Worm (Caenorhabditis elegans): ENCODE measurements around the gene B0464.9.

The B0464.9 gene

DNA sequence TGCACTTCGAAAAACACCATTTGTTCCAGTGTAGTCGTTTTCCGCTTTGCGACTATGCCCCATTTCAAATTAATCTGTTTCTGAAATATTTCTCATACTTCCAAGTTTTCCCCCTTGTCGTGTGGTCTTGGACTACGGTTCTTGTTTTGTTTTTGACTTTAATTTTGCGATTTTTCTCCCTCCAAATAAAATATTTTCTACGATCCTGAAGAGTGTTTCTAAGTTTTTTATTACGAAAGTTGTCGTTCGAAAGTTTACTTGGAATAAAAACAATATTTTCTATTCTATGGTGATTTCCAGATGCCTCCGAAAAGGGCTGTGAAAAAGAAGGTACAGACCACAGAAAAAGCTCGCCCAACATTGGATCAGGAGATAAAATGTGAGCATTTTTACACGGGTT, 2.3 kb downstream of the B0464.9 start, which contains the start of gene tag-342:
TSS of gene tag-342 (plus strand) at position 301 of the 400 bp plus-strand sequence.
- TF ChIP-seq sma-9 (GFP tag; optimal IDR thresholded peaks at IDR 0.05) (no peak), sma-9 (tag; optimal IDR thresholded peaks at IDR 0.05) (no peak), egl-27 (tag; optimal IDR thresholded peaks at IDR 0.05) (no peak), mdl-1 (tag; optimal IDR thresholded peaks at IDR 0.05) (no peak), dmd-4 (tag; optimal IDR thresholded peaks at IDR 0.05) (no peak), alr-1 (tag; optimal IDR thresholded peaks at IDR 0.05) (no peak), ama-1 (optimal IDR thresholded peaks at IDR 0.05) (no peak), mbf-1 (tag; optimal IDR thresholded peaks at IDR 0.05) (no peak), zag-1 (tag; optimal IDR thresholded peaks at IDR 0.05) (no peak), lin-13 (GFP tag; optimal IDR thresholded peaks at IDR 0.05) (no peak), nhr-23 (tag; optimal IDR thresholded peaks at IDR 0.05) (no peak), elt-3 (tag; optimal IDR thresholded peaks at IDR 0.05) (no peak), R02D3.7 (tag; optimal IDR thresholded peaks at IDR 0.05) (no peak), ZK546.5 (tag; optimal IDR thresholded peaks at IDR 0.05) (no peak), fos-1 (tag; optimal IDR thresholded peaks at IDR 0.05) (no peak), nhr-6 (tag; optimal IDR thresholded peaks at IDR 0.05) (no peak), elt-1 (tag; optimal IDR thresholded peaks at IDR 0.05) (no peak), ceh-16 (tag; optimal IDR thresholded peaks at IDR 0.05) (no peak), crh-2 (tag; optimal IDR thresholded peaks at IDR 0.05) (no peak), Y55F3AM.14 (GFP tag; optimal IDR thresholded peaks at IDR 0.05) (no peak), nhr-25 (tag; optimal IDR thresholded peaks at IDR 0.05) (no peak)

DNA sequence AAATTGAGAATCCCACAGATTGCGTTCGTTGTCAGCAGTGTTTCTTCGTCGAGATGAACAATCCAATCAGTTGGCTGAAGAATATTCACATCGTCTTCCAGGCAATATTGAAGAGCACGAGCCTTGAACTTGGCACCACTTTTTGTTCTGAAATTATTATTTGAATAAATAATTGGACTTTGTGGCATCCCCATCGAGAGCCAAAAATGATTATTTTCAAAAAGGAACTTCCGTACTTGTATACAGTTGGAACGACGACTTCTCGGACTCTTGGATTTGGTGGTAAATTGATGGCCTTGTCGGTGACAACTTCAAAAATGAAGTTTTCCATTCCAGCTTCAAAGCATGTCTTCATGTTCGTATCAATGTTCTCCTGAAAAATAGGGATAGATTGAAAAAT, 6.4 kb downstream of the B0464.9 start:
- TF ChIP-seq fos-1 (tag; optimal IDR thresholded peaks at IDR 0.05) (no peak), aly-2 (tag; optimal IDR thresholded peaks at IDR 0.05) (no peak), mab-5 (tag; optimal IDR thresholded peaks at IDR 0.05) (no peak), nhr-129 (tag; optimal IDR thresholded peaks at IDR 0.05) (no peak), nhr-77 (tag; optimal IDR thresholded peaks at IDR 0.05) (no peak), Y55F3AM.14 (GFP tag; optimal IDR thresholded peaks at IDR 0.05) (no peak), gmeb-1 (tag; optimal IDR thresholded peaks at IDR 0.05) (no peak), nhr-10 (tag; optimal IDR thresholded peaks at IDR 0.05) (no peak), ZK546.5 (tag; optimal IDR thresholded peaks at IDR 0.05) (no peak), lin-11 (tag; optimal IDR thresholded peaks at IDR 0.05) (no peak), nhr-21 (tag; optimal IDR thresholded peaks at IDR 0.05) (no peak), sma-3 (GFP tag; optimal IDR thresholded peaks at IDR 0.05) (no peak), nhr-6 (tag; optimal IDR thresholded peaks at IDR 0.05) (no peak), mbf-1 (tag; optimal IDR thresholded peaks at IDR 0.05) (no peak), nhr-25 (tag; optimal IDR thresholded peaks at IDR 0.05) (no peak), elt-3 (tag; optimal IDR thresholded peaks at IDR 0.05) (no peak), nhr-23 (tag; optimal IDR thresholded peaks at IDR 0.05) (no peak), lsy-2 (tag; optimal IDR thresholded peaks at IDR 0.05) (no peak), lin-39 (tag; optimal IDR thresholded peaks at IDR 0.05) (no peak), ama-1 (optimal IDR thresholded peaks at IDR 0.05) (no peak)

DNA sequence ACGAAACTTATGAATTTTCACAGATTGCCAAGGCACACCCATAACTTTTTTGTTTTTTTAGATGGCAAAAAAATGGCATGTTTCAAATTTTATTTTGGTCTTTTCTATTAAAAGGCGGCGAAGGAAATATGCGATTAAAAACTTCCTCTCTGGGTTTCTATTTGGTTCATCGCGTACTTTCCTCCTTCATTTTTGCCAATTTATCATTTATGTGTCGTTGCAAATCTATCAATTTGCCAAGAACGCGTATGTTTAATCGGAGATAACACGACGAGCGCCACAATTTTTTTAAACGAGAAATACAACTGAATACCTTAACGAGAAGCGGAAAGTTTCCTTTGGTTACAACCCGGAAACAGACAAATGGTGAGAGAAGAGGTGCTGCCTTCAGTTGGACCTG, 6.9 kb downstream of the B0464.9 start:
- TF ChIP-seq lin-11 (tag; optimal IDR thresholded peaks at IDR 0.05) (no peak), unc-55 (GFP tag; optimal IDR thresholded peaks at IDR 0.05) (no peak), mab-5 (tag; optimal IDR thresholded peaks at IDR 0.05) (no peak), fos-1 (tag; optimal IDR thresholded peaks at IDR 0.05) (peak; percentile 63), Y55F3AM.14 (GFP tag; optimal IDR thresholded peaks at IDR 0.05) (no peak), dmd-4 (tag; optimal IDR thresholded peaks at IDR 0.05) (no peak)

DNA sequence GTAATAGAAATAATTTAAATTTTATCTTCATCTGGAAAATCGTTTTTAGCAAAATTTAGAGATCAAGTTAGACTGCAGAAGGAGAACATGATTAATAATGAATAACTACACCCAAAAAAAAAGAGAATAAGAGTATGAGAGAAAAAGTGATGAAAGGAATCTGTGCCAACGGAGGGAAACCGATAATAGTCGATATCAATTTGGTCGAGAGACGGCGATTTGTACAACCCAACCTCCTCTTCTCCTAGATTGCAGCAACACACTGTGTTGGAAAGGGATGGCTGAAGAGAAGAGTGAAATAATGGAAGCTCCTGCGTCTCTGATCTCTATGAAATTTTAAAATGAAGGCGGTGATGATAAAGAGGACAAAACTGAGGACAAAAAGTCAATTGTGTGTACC, 8.9 kb downstream of the B0464.9 start:
- TF ChIP-seq crh-2 (tag; optimal IDR thresholded peaks at IDR 0.05): peak; percentile 48
- TF ChIP-seq nhr-11 (tag; optimal IDR thresholded peaks at IDR 0.05): no peak
- peak; percentile 47 for TF ChIP-seq sma-3 (GFP tag; optimal IDR thresholded peaks at IDR 0.05)
- no peak for TF ChIP-seq lsy-2 (tag; optimal IDR thresholded peaks at IDR 0.05)
- peak; percentile 91 for TF ChIP-seq fos-1 (tag; optimal IDR thresholded peaks at IDR 0.05)
- peak; percentile 21 for TF ChIP-seq sma-9 (GFP tag; optimal IDR thresholded peaks at IDR 0.05)
- no peak for TF ChIP-seq sma-9 (tag; optimal IDR thresholded peaks at IDR 0.05)

DNA sequence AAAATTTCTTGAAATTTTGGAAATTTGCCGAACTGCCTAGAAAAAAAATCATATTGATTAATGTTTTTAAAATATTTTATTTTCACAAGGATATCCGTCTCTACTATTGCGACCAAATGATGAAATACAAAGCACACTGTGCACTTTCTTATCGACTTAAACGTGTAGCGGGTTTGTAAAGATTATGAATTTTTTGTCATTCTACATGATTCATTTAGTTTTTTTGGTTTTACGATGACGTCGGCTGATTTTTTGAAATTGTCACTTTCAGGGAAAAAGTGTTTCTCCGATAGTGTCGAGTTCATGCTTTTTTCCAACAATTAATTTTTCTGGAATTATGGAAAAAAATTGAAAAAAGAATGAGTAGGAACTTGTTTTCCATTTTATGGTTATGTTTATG, 11.0 kb downstream of the B0464.9 start:
- no peak for TF ChIP-seq nhr-25 (tag; optimal IDR thresholded peaks at IDR 0.05)
- peak; percentile 81 for TF ChIP-seq fos-1 (tag; optimal IDR thresholded peaks at IDR 0.05)
- TF ChIP-seq crh-2 (tag; optimal IDR thresholded peaks at IDR 0.05): no peak
- no peak for TF ChIP-seq F13H6.1 (tag; optimal IDR thresholded peaks at IDR 0.05)
- TF ChIP-seq nhr-12 (tag; optimal IDR thresholded peaks at IDR 0.05): no peak
- TF ChIP-seq R02D3.7 (tag; optimal IDR thresholded peaks at IDR 0.05): no peak

Measured in whole organism, L2 larva.